Worm (Caenorhabditis elegans): Measurements from ENCODE around the gene F56C4.1.
"Not testable (repeated sequence)": the region's sequence is repeated elsewhere in the genome, so short reads cannot be mapped to it uniquely, and the experiment has no call there.

Gene F56C4.1

DNA sequence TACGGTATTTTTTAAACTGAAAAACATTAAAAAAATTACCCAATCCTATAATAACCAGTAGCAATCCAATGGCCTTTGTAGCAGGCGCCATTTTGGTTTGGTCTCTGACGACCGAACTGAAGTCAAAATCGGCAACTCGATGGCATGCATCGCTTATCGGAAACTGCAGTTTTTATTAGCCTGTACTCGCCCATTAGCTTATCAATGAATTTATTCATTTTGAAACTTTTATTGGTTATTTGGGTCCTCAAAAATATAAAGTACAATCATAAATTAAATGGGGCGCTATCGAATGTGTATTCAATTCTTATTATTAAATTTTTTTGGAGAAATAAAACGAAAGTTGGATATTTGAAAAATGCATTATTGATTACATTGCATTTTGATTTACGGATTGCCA lies 8.0 kb upstream of the F56C4.1 start, which contains the start of gene R09H10.5:
TSS of gene R09H10.5 (minus strand) at position 106 of the 400 bp plus-strand sequence.
- TF ChIP-seq M03D4.4 (tag; optimal IDR thresholded peaks at IDR 0.05) (no peak), lsy-2 (tag; optimal IDR thresholded peaks at IDR 0.05) (no peak), ceh-43 (GFP tag; optimal IDR thresholded peaks at IDR 0.05) (no peak), elt-3 (tag; optimal IDR thresholded peaks at IDR 0.05) (no peak), ztf-11 (tag; optimal IDR thresholded peaks at IDR 0.05) (no peak), mab-5 (tag; optimal IDR thresholded peaks at IDR 0.05) (no peak), unc-120 (tag; optimal IDR thresholded peaks at IDR 0.05; ENCODE audit: poor library complexity, severe bottlenecking) (no peak), ceh-39 (tag; optimal IDR thresholded peaks at IDR 0.05) (no peak), nhr-237 (tag; optimal IDR thresholded peaks at IDR 0.05) (no peak), mep-1 (tag; optimal IDR thresholded peaks at IDR 0.05) (no peak), sptf-1 (tag; optimal IDR thresholded peaks at IDR 0.05) (no peak), zip-8 (tag; optimal IDR thresholded peaks at IDR 0.05) (no peak), lin-32 (GFP tag; optimal IDR thresholded peaks at IDR 0.05) (no peak), nhr-12 (tag; optimal IDR thresholded peaks at IDR 0.05) (no peak), flh-1 (GFP tag; optimal IDR thresholded peaks at IDR 0.05) (no peak), nhr-2 (tag; optimal IDR thresholded peaks at IDR 0.05) (no peak), snpc-4 (tag; optimal IDR thresholded peaks at IDR 0.05) (no peak), hlh-1 (tag; optimal IDR thresholded peaks at IDR 0.05) (no peak), lin-13 (tag; optimal IDR thresholded peaks at IDR 0.05) (no peak)

DNA sequence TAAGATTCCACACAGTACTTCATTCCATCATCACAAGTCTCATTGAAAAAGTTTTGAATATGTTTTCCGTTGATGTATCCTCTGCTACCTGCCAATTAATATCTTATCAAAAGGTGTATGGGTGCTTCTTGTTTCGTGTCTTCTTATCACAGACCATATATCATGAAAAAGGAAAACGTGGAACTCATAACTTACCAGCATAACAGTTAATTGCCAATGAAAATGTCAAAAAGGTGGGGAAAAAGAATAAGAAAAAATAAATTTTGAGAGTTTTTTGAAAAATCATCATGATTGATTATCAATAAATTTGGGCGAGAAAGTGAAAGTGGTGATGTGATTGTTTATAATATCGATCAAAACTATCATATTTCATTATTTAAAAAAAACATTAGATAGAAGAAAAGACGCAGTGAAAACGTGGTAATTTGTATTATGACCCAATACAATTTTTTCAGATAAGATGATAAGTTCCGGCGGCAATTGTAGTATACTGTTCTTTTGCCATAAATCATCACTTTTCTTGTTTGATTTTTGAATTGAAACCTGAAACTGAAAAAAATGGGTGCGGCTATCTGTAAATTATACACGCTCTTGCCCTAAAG lies 5.7 kb upstream of the F56C4.1 start, which contains the start of gene F56C4.4:
TSS of gene F56C4.4 (minus strand) at position 315 of the 602 bp plus-strand sequence.
- TF ChIP-seq ceh-43 (GFP tag; optimal IDR thresholded peaks at IDR 0.05) (no peak), cnd-1 (tag; optimal IDR thresholded peaks at IDR 0.05) (no peak), M03D4.4 (tag; optimal IDR thresholded peaks at IDR 0.05) (no peak), nhr-2 (tag; optimal IDR thresholded peaks at IDR 0.05) (no peak), tbx-8 (GFP tag; optimal IDR thresholded peaks at IDR 0.05) (no peak), lin-13 (tag; optimal IDR thresholded peaks at IDR 0.05) (no peak), ham-2 (GFP tag; optimal IDR thresholded peaks at IDR 0.05) (no peak), sem-2 (GFP tag; optimal IDR thresholded peaks at IDR 0.05) (no peak), mls-2 (tag; optimal IDR thresholded peaks at IDR 0.05) (no peak), hlh-1 (tag; optimal IDR thresholded peaks at IDR 0.05) (no peak), zip-8 (tag; optimal IDR thresholded peaks at IDR 0.05) (no peak), nhr-28 (tag; optimal IDR thresholded peaks at IDR 0.05) (no peak), ztf-11 (tag; optimal IDR thresholded peaks at IDR 0.05) (no peak)

DNA sequence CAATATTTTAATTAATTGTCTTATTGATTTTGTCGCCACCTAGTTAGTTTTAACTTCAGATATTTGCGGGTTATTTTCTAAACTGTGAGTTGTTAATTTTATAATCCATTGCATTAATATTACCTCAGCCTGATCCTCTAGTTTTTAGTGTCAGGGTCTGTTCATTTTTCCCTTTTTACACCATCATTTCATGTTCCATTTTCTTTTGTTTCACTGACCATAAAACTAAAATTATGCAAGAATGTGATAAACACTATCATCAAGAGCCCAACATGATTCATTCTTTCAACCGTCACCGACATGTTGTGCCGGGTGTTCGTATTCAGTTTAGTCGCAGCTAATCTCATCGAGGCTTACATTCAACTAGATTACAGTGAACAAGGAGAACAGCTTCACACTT lies 2.2 kb downstream of the F56C4.1 start, which contains the start of gene F56C4.2:
TSS of gene F56C4.2 (plus strand) at position 301 of the 400 bp plus-strand sequence.
- TF ChIP-seq ceh-83 (GFP tag; optimal IDR thresholded peaks at IDR 0.05): no peak

DNA sequence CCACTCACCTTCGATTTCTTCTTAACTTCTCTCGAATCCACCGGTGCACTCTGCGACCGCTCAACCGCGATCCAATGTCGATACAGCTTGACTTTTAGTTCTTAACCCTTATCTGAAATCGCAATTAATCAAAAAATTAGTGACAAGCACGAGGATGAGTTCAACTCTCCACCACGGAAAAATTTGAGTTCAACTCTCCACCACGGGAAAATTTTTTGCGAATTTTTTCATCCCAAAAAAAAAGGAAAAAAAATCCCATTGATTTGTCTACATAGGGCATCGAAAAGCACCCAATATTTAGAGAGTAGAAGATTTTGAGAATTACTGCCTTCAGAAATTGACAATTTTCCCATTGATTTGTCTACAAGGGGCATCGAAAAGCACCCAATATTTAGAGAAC lies 17.3 kb downstream of the F56C4.1 start, which contains the start of gene glb-19:
TSS of gene glb-19 (minus strand) at position 101 of the 400 bp plus-strand sequence.
- not testable (repeated sequence) for TF ChIP-seq mls-2 (tag; optimal IDR thresholded peaks at IDR 0.05); zip-8 (tag; optimal IDR thresholded peaks at IDR 0.05); tbx-8 (GFP tag; optimal IDR thresholded peaks at IDR 0.05)

DNA sequence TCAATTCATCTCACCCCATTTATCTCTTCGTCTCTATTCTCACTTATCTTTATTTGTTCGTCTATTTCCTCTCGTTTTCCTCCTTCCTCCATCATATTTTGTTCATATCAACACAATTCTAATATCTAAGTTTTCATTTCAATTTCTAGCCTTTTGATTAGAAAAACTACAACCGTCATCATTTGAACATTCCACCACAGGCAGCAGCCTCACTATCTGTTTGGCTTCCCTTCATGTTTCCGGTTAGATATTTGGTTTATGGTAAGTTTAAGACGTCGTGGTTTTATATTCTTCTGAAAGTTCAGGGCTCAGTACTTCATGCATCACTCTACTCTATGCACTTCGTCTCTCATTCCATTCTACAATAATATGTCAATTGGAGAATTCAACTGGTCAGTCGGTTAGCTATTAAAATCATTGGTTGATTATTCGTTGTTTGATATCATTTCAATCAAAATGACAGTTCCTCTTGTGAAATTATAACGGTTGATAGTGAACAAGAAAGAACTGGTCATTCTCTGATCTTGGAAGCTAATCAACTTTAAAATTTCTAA lies 20.1 kb downstream of the F56C4.1 start, which contains the start of gene K08C7.1:
TSS of gene K08C7.1 (plus strand) at position 43 of the 554 bp plus-strand sequence.
- TF ChIP-seq cnd-1 (tag; optimal IDR thresholded peaks at IDR 0.05): no peak
- no peak for TF ChIP-seq nhr-28 (tag; optimal IDR thresholded peaks at IDR 0.05)
- TF ChIP-seq M03D4.4 (tag; optimal IDR thresholded peaks at IDR 0.05): no peak
- no peak for TF ChIP-seq drap-1 (GFP tag; optimal IDR thresholded peaks at IDR 0.05)
- TF ChIP-seq sptf-1 (tag; optimal IDR thresholded peaks at IDR 0.05): no peak
- no peak for TF ChIP-seq zip-8 (tag; optimal IDR thresholded peaks at IDR 0.05)
- no peak for TF ChIP-seq ceh-39 (tag; optimal IDR thresholded peaks at IDR 0.05)
- TF ChIP-seq blmp-1 (tag; optimal IDR thresholded peaks at IDR 0.05): no peak
- TF ChIP-seq nhr-2 (tag; optimal IDR thresholded peaks at IDR 0.05): no peak
- TF ChIP-seq tbx-8 (GFP tag; optimal IDR thresholded peaks at IDR 0.05): no peak
- no peak for TF ChIP-seq lin-32 (GFP tag; optimal IDR thresholded peaks at IDR 0.05)
- TF ChIP-seq mab-5 (tag; optimal IDR thresholded peaks at IDR 0.05): no peak
- TF ChIP-seq unc-39 (tag; optimal IDR thresholded peaks at IDR 0.05): no peak
- TF ChIP-seq ztf-11 (tag; optimal IDR thresholded peaks at IDR 0.05): no peak
- TF ChIP-seq elt-3 (tag; optimal IDR thresholded peaks at IDR 0.05): no peak
- TF ChIP-seq unc-120 (tag; optimal IDR thresholded peaks at IDR 0.05; ENCODE audit: poor library complexity, severe bottlenecking): no peak
- TF ChIP-seq nhr-12 (tag; optimal IDR thresholded peaks at IDR 0.05): no peak

Measured in whole organism, mixed stage, embryonic.